Fruit fly (Drosophila melanogaster) whole organism, embryonic: ENCODE data around the gene Obp99a.

Source experiments
- Antp ChIP-seq: fragments of 200-800 bp; sonication (Bioruptor generic); optimal IDR thresholded peaks from 3 replicates; lab custom pipeline; 2016; ENCODE audit warnings: missing biosample characterization, missing genetic modification characterization
- B-H2 ChIP-seq: fragments of 200-800 bp; sonication (Bioruptor generic); optimal IDR thresholded peaks from 2 replicates; lab custom pipeline; 2018; ENCODE audit warnings: missing biosample characterization, mild to moderate bottlenecking, missing genetic modification characterization
- Blimp-1 ChIP-seq: fragments of 200-800 bp; sonication (Bioruptor generic); optimal IDR thresholded peaks from 3 replicates; lab custom pipeline; 2018; ENCODE audit warnings: missing biosample characterization, missing genetic modification characterization, mild to moderate bottlenecking, moderate library complexity, missing genetic modification reagents
- CG11504 ChIP-seq: fragments of 200-800 bp; sonication (Bioruptor generic); optimal IDR thresholded peaks from 3 replicates; lab custom pipeline; 2019; ENCODE audit warnings: missing biosample characterization, mild to moderate bottlenecking, missing genetic modification characterization, moderate library complexity
- CG11695 ChIP-seq: fragments of 200-800 bp; sonication (Bioruptor generic); IDR thresholded peaks from 3 replicates; pipeline ENCODE4 v1.3.6; 2022; ENCODE audit warnings: missing biosample characterization, missing genetic modification characterization
- CG1602 ChIP-seq: fragments of 200-800 bp; sonication (Bioruptor generic); optimal IDR thresholded peaks from 3 replicates; lab custom pipeline; 2016; ENCODE audit warnings: missing biosample characterization, missing genetic modification characterization
- CG17359 ChIP-seq: fragments of 200-800 bp; sonication (Bioruptor generic); optimal IDR thresholded peaks from 3 replicates; lab custom pipeline; 2018; ENCODE audit warnings: missing biosample characterization, mild to moderate bottlenecking, missing genetic modification characterization, moderate library complexity
- CG2202 ChIP-seq: fragments of 200-800 bp; sonication (Bioruptor generic); optimal IDR thresholded peaks from 2 replicates; lab custom pipeline; 2018; ENCODE audit warnings: missing biosample characterization, mild to moderate bottlenecking, missing genetic modification characterization
- CG2889 ChIP-seq: fragments of 200-800 bp; sonication (Bioruptor generic); IDR thresholded peaks from 3 replicates; pipeline ENCODE4 v1.3.6; 2022; ENCODE audit warnings: missing biosample characterization, missing genetic modification characterization
- CG32532 ChIP-seq: fragments of 200-800 bp; sonication (Bioruptor generic); IDR thresholded peaks from 2 replicates; pipeline ENCODE4 v1.3.6; 2022; ENCODE audit warnings: missing biosample characterization, missing genetic modification characterization
- CG3995 ChIP-seq: fragments of 200-800 bp; sonication (Bioruptor generic); optimal IDR thresholded peaks from 3 replicates; lab custom pipeline; 2016; ENCODE audit warnings: missing biosample characterization, missing genetic modification characterization
- CG4617 ChIP-seq: fragments of 200-800 bp; sonication (Bioruptor generic); optimal IDR thresholded peaks from 3 replicates; lab custom pipeline; 2016; ENCODE audit warnings: missing biosample characterization, missing genetic modification characterization, borderline replicate concordance
- CG4820 ChIP-seq: fragments of 200-800 bp; sonication (Bioruptor generic); optimal IDR thresholded peaks from 3 replicates; lab custom pipeline; 2016; ENCODE audit warnings: missing biosample characterization, missing genetic modification characterization
- CG5953 ChIP-seq: fragments of 200-800 bp; sonication (Bioruptor generic); IDR thresholded peaks from 2 replicates; pipeline ENCODE4 v1.3.6; 2022; ENCODE audit warnings: missing biosample characterization, missing genetic modification characterization
- CG6254 ChIP-seq: fragments of 200-800 bp; sonication (Bioruptor generic); optimal IDR thresholded peaks from 3 replicates; lab custom pipeline; 2017; ENCODE audit warnings: mild to moderate bottlenecking, missing biosample characterization, missing genetic modification reagents, missing genetic modification characterization
- CG6683 ChIP-seq: fragments of 200-800 bp; sonication (Bioruptor generic); optimal IDR thresholded peaks from 2 replicates; lab custom pipeline; 2017; ENCODE audit warnings: missing biosample characterization, mild to moderate bottlenecking, missing genetic modification characterization, missing genetic modification reagents
- CG6813 ChIP-seq: fragments of 200-800 bp; sonication (Bioruptor generic); optimal IDR thresholded peaks from 2 replicates; lab custom pipeline; 2017; ENCODE audit warnings: missing biosample characterization, missing genetic modification characterization, mild to moderate bottlenecking, moderate library complexity, missing genetic modification reagents
- CG7372 ChIP-seq: fragments of 200-800 bp; sonication (Bioruptor generic); IDR thresholded peaks from 2 replicates; pipeline ENCODE4 v1.3.6; 2022; ENCODE audit warnings: missing biosample characterization, missing genetic modification characterization
- CG7839 ChIP-seq: fragments of 200-800 bp; sonication (Bioruptor generic); optimal IDR thresholded peaks from 3 replicates; lab custom pipeline; 2018; ENCODE audit warnings: missing biosample characterization, mild to moderate bottlenecking, missing genetic modification characterization, moderate library complexity
- Chrac-16 ChIP-seq: fragments of 200-800 bp; sonication (Bioruptor generic); optimal IDR thresholded peaks from 3 replicates; lab custom pipeline; 2016; ENCODE audit warnings: missing biosample characterization, missing genetic modification characterization
- D19A ChIP-seq: fragments of 200-800 bp; optimal IDR thresholded peaks from 3 replicates; lab custom pipeline; 2019; ENCODE audit warnings: missing biosample characterization, mild to moderate bottlenecking, missing genetic modification characterization, moderate library complexity
- E2f1 ChIP-seq: fragments of 200-800 bp; sonication (Bioruptor generic); IDR thresholded peaks from 2 replicates; pipeline ENCODE4 v1.3.6; 2022; ENCODE audit warnings: missing biosample characterization, missing genetic modification characterization
- HmgD ChIP-seq: fragments of 200-800 bp; sonication (Bioruptor generic); optimal IDR thresholded peaks from 3 replicates; lab custom pipeline; 2016; ENCODE audit warnings: missing biosample characterization, missing genetic modification characterization
- HmgZ ChIP-seq: fragments of 200-800 bp; sonication (Bioruptor generic); optimal IDR thresholded peaks from 2 replicates; lab custom pipeline; 2018; ENCODE audit warnings: missing biosample characterization, mild to moderate bottlenecking, missing genetic modification characterization
- Hmr ChIP-seq: fragments of 200-800 bp; sonication (Bioruptor generic); optimal IDR thresholded peaks from 3 replicates; lab custom pipeline; 2017; ENCODE audit warnings: mild to moderate bottlenecking, missing biosample characterization, missing genetic modification reagents, missing genetic modification characterization
- Lim3 ChIP-seq: fragments of 200-800 bp; sonication (Bioruptor generic); IDR thresholded peaks from 2 replicates; pipeline ENCODE4 v1.3.6; 2022; ENCODE audit warnings: missing biosample characterization, missing genetic modification characterization
- Med ChIP-seq: fragments of 200-800 bp; sonication (Bioruptor generic); peaks from one replicate; lab custom pipeline; 2016; ENCODE audit warnings: missing biosample characterization, missing genetic modification characterization, mild to moderate bottlenecking, inconsistent platforms, moderate library complexity
- Oli ChIP-seq: fragments of 200-800 bp; sonication (Bioruptor generic); optimal IDR thresholded peaks from 2 replicates; lab custom pipeline; 2018; ENCODE audit warnings: missing biosample characterization, mild to moderate bottlenecking, missing genetic modification characterization, moderate library complexity
- PHDP ChIP-seq: fragments of 200-800 bp; sonication (Bioruptor generic); optimal IDR thresholded peaks from 3 replicates; lab custom pipeline; 2018; ENCODE audit warnings: missing biosample characterization, mild to moderate bottlenecking, missing genetic modification characterization, moderate library complexity
- Vsx1 ChIP-seq: fragments of 200-800 bp; sonication (Bioruptor generic); optimal IDR thresholded peaks from 2 replicates; lab custom pipeline; 2017; ENCODE audit warnings: missing biosample characterization, mild to moderate bottlenecking, missing genetic modification characterization, missing genetic modification reagents
- Xrp1 ChIP-seq: fragments of 200-800 bp; sonication (Bioruptor generic); IDR thresholded peaks from 2 replicates; pipeline ENCODE4 v1.3.6; 2022; ENCODE audit warnings: missing biosample characterization, missing genetic modification characterization
- abd-A ChIP-seq: fragments of 200-800 bp; sonication (Bioruptor generic); optimal IDR thresholded peaks from 3 replicates; lab custom pipeline; 2019; ENCODE audit warnings: missing biosample characterization, mild to moderate bottlenecking, missing genetic modification characterization, moderate library complexity
- ac ChIP-seq: fragments of 200-800 bp; sonication (Bioruptor generic); optimal IDR thresholded peaks from 3 replicates; lab custom pipeline; 2017; ENCODE audit warnings: missing biosample characterization, mild to moderate bottlenecking, missing genetic modification characterization
- aop ChIP-seq: fragments of 200-800 bp; sonication (Bioruptor generic); IDR thresholded peaks from 2 replicates; pipeline ENCODE4 v1.3.6; 2022; ENCODE audit warnings: missing biosample characterization, missing genetic modification characterization
- bcd ChIP-seq: fragments of 200-800 bp; sonication (Bioruptor generic); optimal IDR thresholded peaks from 2 replicates; lab custom pipeline; 2017; ENCODE audit warnings: missing biosample characterization, mild to moderate bottlenecking, missing genetic modification characterization
- bowl ChIP-seq: fragments of 200-800 bp; sonication (Bioruptor generic); IDR thresholded peaks from 2 replicates; pipeline ENCODE4 v1.3.6; 2022; ENCODE audit warnings: missing biosample characterization, missing genetic modification characterization
- dmrt11E ChIP-seq: fragments of 200-800 bp; sonication (Bioruptor generic); optimal IDR thresholded peaks from 3 replicates; lab custom pipeline; 2018; ENCODE audit warnings: missing biosample characterization, mild to moderate bottlenecking, missing genetic modification characterization, moderate library complexity
- ems ChIP-seq: fragments of 200-800 bp; sonication (Bioruptor generic); optimal IDR thresholded peaks from 3 replicates; lab custom pipeline; 2016; ENCODE audit warnings: missing biosample characterization, missing genetic modification characterization
- eyg ChIP-seq: fragments of 200-800 bp; sonication (Bioruptor generic); optimal IDR thresholded peaks from 3 replicates; lab custom pipeline; 2016; ENCODE audit warnings: missing biosample characterization, missing genetic modification characterization
- ken ChIP-seq: fragments of 200-800 bp; sonication (Bioruptor generic); IDR thresholded peaks from 3 replicates; pipeline ENCODE4 v1.3.6; 2022; ENCODE audit warnings: missing biosample characterization, missing genetic modification characterization
- kni ChIP-seq: fragments of 200-800 bp; sonication (Bioruptor generic); optimal IDR thresholded peaks from 3 replicates; lab custom pipeline; 2017; ENCODE audit warnings: mild to moderate bottlenecking, missing biosample characterization, missing genetic modification reagents, missing genetic modification characterization
- lov ChIP-seq, 2 experiments: fragments of 200-800 bp in 1 of 2; fragments of >200 bp in 1 of 2; sonication (Bioruptor generic) in 1 of 2; IDR thresholded peaks in 1 of 2; optimal IDR thresholded peaks in 1 of 2; 2 replicates in 1 of 2; 3 replicates in 1 of 2; pipeline versions ENCODE4 v1.3.6 to Lab custom; 2017 to 2022; ENCODE audit warnings: missing biosample characterization in 1 of 2, missing genetic modification characterization in 1 of 2
- onecut ChIP-seq: fragments of 200-800 bp; sonication (Bioruptor generic); IDR thresholded peaks from 2 replicates; pipeline ENCODE4 v1.3.6; 2022; ENCODE audit warnings: missing biosample characterization, missing genetic modification characterization
- pnt ChIP-seq: fragments of 200-800 bp; sonication (Bioruptor generic); optimal IDR thresholded peaks from 3 replicates; lab custom pipeline; 2016; ENCODE audit warnings: missing biosample characterization, missing genetic modification characterization
- sima ChIP-seq: fragments of 200-800 bp; sonication (Bioruptor generic); optimal IDR thresholded peaks from 2 replicates; lab custom pipeline; 2016; ENCODE audit warnings: missing biosample characterization, missing genetic modification characterization
- usp ChIP-seq: fragments of >200 bp; optimal IDR thresholded peaks from 2 replicates; lab custom pipeline; 2017; ENCODE audit warnings: missing biosample characterization, missing genetic modification characterization
- wdn ChIP-seq: fragments of 200-800 bp; sonication (Bioruptor generic); IDR thresholded peaks from 2 replicates; pipeline ENCODE4 v1.3.6; 2022; ENCODE audit warnings: missing biosample characterization, missing genetic modification characterization
- wor ChIP-seq: fragments of 200-800 bp; sonication (Bioruptor generic); IDR thresholded peaks from 2 replicates; pipeline ENCODE4 v1.3.6; 2022; ENCODE audit warnings: missing biosample characterization, missing genetic modification characterization
- z ChIP-seq: fragments of 200-800 bp; sonication (Bioruptor generic); IDR thresholded peaks from 3 replicates; pipeline ENCODE4 v1.3.6; 2022; ENCODE audit warnings: missing biosample characterization, missing genetic modification characterization
- zen ChIP-seq: fragments of 200-800 bp; sonication (Bioruptor generic); optimal IDR thresholded peaks from 3 replicates; lab custom pipeline; 2018; ENCODE audit warnings: missing biosample characterization, mild to moderate bottlenecking, missing genetic modification characterization, moderate library complexity
- zfh1 ChIP-seq: fragments of 200-800 bp; sonication (Bioruptor generic); IDR thresholded peaks from 3 replicates; pipeline ENCODE4 v1.3.6; 2022; ENCODE audit warnings: missing biosample characterization, missing genetic modification characterization

Gene Obp99a

DNA sequence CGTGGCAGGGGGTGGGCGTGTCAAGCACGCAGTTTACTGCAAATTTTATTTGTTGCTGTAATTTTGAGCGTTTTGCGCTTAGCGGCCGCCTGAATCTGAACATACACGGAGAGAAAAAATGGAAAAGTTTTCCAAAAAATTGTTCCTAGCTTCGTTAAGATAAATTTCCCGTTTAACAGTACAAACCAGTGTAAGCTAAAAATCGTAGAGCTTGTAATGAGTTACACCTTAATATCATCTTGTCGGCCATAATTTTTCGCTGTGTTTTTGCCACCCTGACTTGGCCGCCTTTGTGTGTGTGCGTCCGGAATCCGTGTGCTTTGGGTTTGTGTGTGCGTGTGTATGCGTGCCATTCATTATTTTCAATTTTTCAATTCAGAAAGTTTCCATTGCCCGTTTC lies 20.0 kb upstream of the Obp99a start (continued):
- no peak for TF ChIP-seq zen (tag; lab: Kevin White, UChicago)
- no peak for TF ChIP-seq CG6683 (GFP tag; lab: Kevin White, UChicago)
- peak; percentile 42 for TF ChIP-seq bcd (GFP tag; lab: Kevin White, UChicago)
- no peak for TF ChIP-seq CG2202 (tag; lab: Kevin White, UChicago)
- TF ChIP-seq CG6254 (GFP tag; lab: Kevin White, UChicago): no peak
- peak; percentile 4 for TF ChIP-seq Chrac-16
- TF ChIP-seq aop: no peak
- no peak for TF ChIP-seq dmrt11E
- no peak for TF ChIP-seq CG4617 (GFP tag; lab: Kevin White, UChicago)
- no peak for TF ChIP-seq Lim3 (GFP tag; lab: Robert Waterston, UW)
- no peak for TF ChIP-seq CG3995 (GFP tag; lab: Kevin White, UChicago)
- peak; percentile 1 for TF ChIP-seq pnt
- TF ChIP-seq ems (GFP tag; lab: Kevin White, UChicago): no peak
- peak; percentile 35 for TF ChIP-seq Oli (tag; lab: Kevin White, UChicago)
- no peak for TF ChIP-seq wdn (GFP tag; lab: Robert Waterston, UW)
- no peak for TF ChIP-seq CG1602
- no peak for TF ChIP-seq HmgD (GFP tag; lab: Kevin White, UChicago)
- TF ChIP-seq Vsx1 (GFP tag; lab: Kevin White, UChicago): no peak
- no peak for TF ChIP-seq lov (optimal IDR thresholded peaks at IDR 0.05; lab: Kevin White, UChicago)
- TF ChIP-seq lov (GFP tag; IDR thresholded peaks at IDR 0.05; lab: Robert Waterston, UW): no peak
- peak; percentile 79 for TF ChIP-seq Med (GFP tag; lab: Kevin White, UChicago)
- 0 out of 3 replicates have a peak, but pooled peaks have one; percentile 30 for TF ChIP-seq zfh1 (GFP tag; lab: Robert Waterston, UW)
- TF ChIP-seq CG32532 (GFP tag; lab: Robert Waterston, UW): peak; percentile 49; the same call in 1 of the 2 replicates
- TF ChIP-seq ac (GFP tag; lab: Kevin White, UChicago): no peak
- no peak for TF ChIP-seq wor
- TF ChIP-seq CG11695 (GFP tag; lab: Robert Waterston, UW): no peak
- TF ChIP-seq B-H2 (GFP tag; lab: Kevin White, UChicago): no peak
- no peak for TF ChIP-seq bowl
- peak; percentile 12 for TF ChIP-seq Blimp-1 (GFP tag; lab: Kevin White, UChicago)
- no peak for TF ChIP-seq ken (GFP tag; lab: Robert Waterston, UW)
- TF ChIP-seq D19A: no peak
- no peak for TF ChIP-seq CG2889 (GFP tag; lab: Robert Waterston, UW)
- TF ChIP-seq CG7839 (tag; lab: Kevin White, UChicago): peak; percentile 47
- TF ChIP-seq kni (GFP tag; lab: Kevin White, UChicago): no peak
- no peak for TF ChIP-seq Antp
- peak; percentile 20 for TF ChIP-seq CG4820 (GFP tag; lab: Kevin White, UChicago)
- no peak for TF ChIP-seq eyg
- TF ChIP-seq PHDP (tag; lab: Kevin White, UChicago): peak; percentile 20
- TF ChIP-seq CG7372 (GFP tag; lab: Robert Waterston, UW): no peak
- TF ChIP-seq E2f1 (GFP tag; lab: Robert Waterston, UW): peak; percentile 29; the same call in 1 of the 2 replicates
- peak; percentile 33 for TF ChIP-seq CG17359 (tag; lab: Kevin White, UChicago)
- TF ChIP-seq CG5953 (GFP tag; lab: Robert Waterston, UW): no peak
- 0 out of 2 replicates have a peak, but pooled peaks have one; percentile 6 for TF ChIP-seq onecut (GFP tag; lab: Robert Waterston, UW)
- TF ChIP-seq HmgZ (tag; lab: Kevin White, UChicago): no peak
- no peak for TF ChIP-seq Xrp1 (GFP tag; lab: Robert Waterston, UW)
- no peak for TF ChIP-seq usp (GFP tag; lab: Kevin White, UChicago)
- TF ChIP-seq abd-A (tag; lab: Kevin White, UChicago): peak; percentile 7
- no peak for TF ChIP-seq CG6813 (GFP tag; lab: Kevin White, UChicago)
- TF ChIP-seq Hmr (GFP tag; lab: Kevin White, UChicago): peak; percentile 60
- TF ChIP-seq CG11504 (tag; lab: Kevin White, UChicago): peak; percentile 64
- no peak for TF ChIP-seq sima (GFP tag; lab: Kevin White, UChicago)
- no peak for TF ChIP-seq z (GFP tag; lab: Robert Waterston, UW)
